Fruit fly (Drosophila melanogaster) whole organism, prepupa: Measurements from ENCODE around the gene CG6614.

Experiments
- CG10631 ChIP-seq: fragments of 200-800 bp; sonication (Bioruptor generic); optimal IDR thresholded peaks from 2 replicates; lab custom pipeline; 2016; ENCODE audit warnings: missing biosample characterization, missing genetic modification characterization
- CG10669 ChIP-seq: fragments of 200-800 bp; sonication (Bioruptor generic); optimal IDR thresholded peaks from 3 replicates; lab custom pipeline; 2018; ENCODE audit warnings: missing biosample characterization, mild to moderate bottlenecking, missing genetic modification characterization, moderate library complexity
- CG11294 ChIP-seq: fragments of 200-800 bp; sonication (Bioruptor generic); IDR thresholded peaks from 2 replicates; pipeline ENCODE4 v1.3.6; 2022; ENCODE audit warnings: missing biosample characterization, missing genetic modification characterization
- CG11762 ChIP-seq: fragments of 200-800 bp; sonication (Bioruptor generic); optimal IDR thresholded peaks from 3 replicates; lab custom pipeline; 2016; ENCODE audit warnings: missing biosample characterization, missing genetic modification characterization; ENCODE audit not compliant: insufficient read depth
- CG11902 ChIP-seq: fragments of 200-800 bp; sonication (Bioruptor generic); optimal IDR thresholded peaks from 3 replicates; lab custom pipeline; 2016; ENCODE audit warnings: missing biosample characterization, missing genetic modification characterization
- CG15336 ChIP-seq: fragments of 200-800 bp; sonication (Bioruptor generic); IDR thresholded peaks from 2 replicates; pipeline ENCODE4 v1.3.6; 2022; ENCODE audit warnings: missing biosample characterization, missing genetic modification characterization
- CG1621 ChIP-seq: fragments of 200-800 bp; sonication (Bioruptor generic); optimal IDR thresholded peaks from 3 replicates; lab custom pipeline; 2018; ENCODE audit warnings: missing biosample characterization, mild to moderate bottlenecking, missing genetic modification characterization
- CG3032 ChIP-seq: fragments of 200-800 bp; optimal IDR thresholded peaks from 2 replicates; lab custom pipeline; 2019; ENCODE audit warnings: missing biosample characterization, mild to moderate bottlenecking, missing genetic modification characterization, moderate library complexity
- CG31627 ChIP-seq: fragments of 200-800 bp; sonication (Bioruptor generic); optimal IDR thresholded peaks from 3 replicates; lab custom pipeline; 2016; ENCODE audit warnings: missing biosample characterization, missing genetic modification characterization
- CG32006 ChIP-seq: fragments of 200-800 bp; sonication (Bioruptor generic); optimal IDR thresholded peaks from 3 replicates; lab custom pipeline; 2017; ENCODE audit warnings: missing biosample characterization, mild to moderate bottlenecking, missing genetic modification characterization
- CG3919 ChIP-seq: fragments of 200-800 bp; sonication (Bioruptor generic); optimal IDR thresholded peaks from 3 replicates; lab custom pipeline; 2016; ENCODE audit warnings: missing biosample characterization, missing genetic modification characterization
- CG4318 ChIP-seq: fragments of 200-800 bp; sonication (Bioruptor generic); optimal IDR thresholded peaks from 3 replicates; lab custom pipeline; 2017; ENCODE audit warnings: missing biosample characterization, mild to moderate bottlenecking, missing genetic modification characterization
- CG6163 ChIP-seq: fragments of 200-800 bp; sonication (Bioruptor generic); IDR thresholded peaks from 3 replicates; pipeline ENCODE4 v1.3.6; 2022; ENCODE audit warnings: missing biosample characterization, missing genetic modification characterization
- CG6792 ChIP-seq: fragments of 200-800 bp; sonication (Bioruptor generic); optimal IDR thresholded peaks from 3 replicates; lab custom pipeline; 2016; ENCODE audit warnings: missing biosample characterization, missing genetic modification characterization
- CG8119 ChIP-seq: fragments of 200-800 bp; sonication (Bioruptor generic); IDR thresholded peaks from 3 replicates; pipeline ENCODE4 v1.3.6; 2022; ENCODE audit warnings: missing biosample characterization, missing genetic modification characterization
- CG8319 ChIP-seq: fragments of 200-800 bp; sonication (Bioruptor generic); optimal IDR thresholded peaks from 3 replicates; lab custom pipeline; 2016; ENCODE audit warnings: missing biosample characterization, missing genetic modification characterization
- CG8632 ChIP-seq: fragments of 200-800 bp; sonication (Bioruptor generic); optimal IDR thresholded peaks from 3 replicates; lab custom pipeline; 2016; ENCODE audit warnings: missing biosample characterization, missing genetic modification characterization
- CG9139 ChIP-seq: fragments of 200-800 bp; sonication (Bioruptor generic); optimal IDR thresholded peaks from 3 replicates; lab custom pipeline; 2017; ENCODE audit warnings: missing biosample characterization, mild to moderate bottlenecking, missing genetic modification characterization
- Eip75B ChIP-seq: fragments of 200-800 bp; sonication (Bioruptor generic); optimal IDR thresholded peaks from 3 replicates; lab custom pipeline; 2016; ENCODE audit warnings: missing biosample characterization, missing genetic modification characterization
- Eip78C ChIP-seq: fragments of 200-800 bp; sonication (Bioruptor generic); peaks from one replicate; lab custom pipeline; 2016; ENCODE audit warnings: missing biosample characterization, missing genetic modification characterization
- Eip93F ChIP-seq: fragments of 200-800 bp; sonication (Bioruptor generic); optimal IDR thresholded peaks from 2 replicates; lab custom pipeline; 2016; ENCODE audit warnings: missing biosample characterization, mild to moderate bottlenecking, missing genetic modification characterization
- Ets21C ChIP-seq: fragments of 200-800 bp; sonication (Bioruptor generic); optimal IDR thresholded peaks from 3 replicates; lab custom pipeline; 2016; ENCODE audit warnings: missing biosample characterization, missing genetic modification characterization
- Ets96B ChIP-seq: fragments of 200-800 bp; optimal IDR thresholded peaks from 2 replicates; lab custom pipeline; 2019; ENCODE audit warnings: missing biosample characterization, mild to moderate bottlenecking, missing genetic modification characterization, moderate library complexity
- Gug ChIP-seq: fragments of 200-800 bp; sonication (Bioruptor generic); IDR thresholded peaks from 2 replicates; pipeline ENCODE4 v1.3.6; 2022; ENCODE audit warnings: missing biosample characterization, missing genetic modification characterization
- Lpt ChIP-seq: fragments of 200-800 bp; sonication (Bioruptor generic); optimal IDR thresholded peaks from 3 replicates; lab custom pipeline; 2016; ENCODE audit warnings: missing biosample characterization, missing genetic modification characterization
- Met ChIP-seq: fragments of 200-800 bp; sonication (Bioruptor generic); optimal IDR thresholded peaks from 3 replicates; lab custom pipeline; 2016; ENCODE audit warnings: missing biosample characterization, missing genetic modification characterization
- OdsH ChIP-seq: fragments of 200-800 bp; sonication (Bioruptor generic); optimal IDR thresholded peaks from 3 replicates; lab custom pipeline; 2016; ENCODE audit warnings: missing biosample characterization, missing genetic modification characterization
- Sox102F ChIP-seq: fragments of 200-800 bp; sonication (Bioruptor generic); optimal IDR thresholded peaks from 2 replicates; lab custom pipeline; 2016; ENCODE audit warnings: missing biosample characterization, mild to moderate bottlenecking, missing genetic modification characterization
- Sox15 ChIP-seq: fragments of 200-800 bp; sonication (Bioruptor generic); optimal IDR thresholded peaks from 3 replicates; lab custom pipeline; 2016; ENCODE audit warnings: missing biosample characterization, missing genetic modification characterization
- achi ChIP-seq: fragments of 200-800 bp; sonication (Bioruptor generic); optimal IDR thresholded peaks from 3 replicates; lab custom pipeline; 2016; ENCODE audit warnings: missing biosample characterization, missing genetic modification characterization
- cyc ChIP-seq: fragments of 200-800 bp; sonication (Bioruptor generic); optimal IDR thresholded peaks from 3 replicates; lab custom pipeline; 2016; ENCODE audit warnings: missing biosample characterization, missing genetic modification characterization
- dsx ChIP-seq: fragments of 200-800 bp; optimal IDR thresholded peaks from 3 replicates; lab custom pipeline; 2019; ENCODE audit warnings: missing biosample characterization, mild to moderate bottlenecking, missing genetic modification characterization, moderate library complexity; ENCODE audit not compliant: poor library complexity, severe bottlenecking
- esn ChIP-seq: fragments of 200-800 bp; sonication (Bioruptor generic); optimal IDR thresholded peaks from 2 replicates; lab custom pipeline; 2016; ENCODE audit warnings: missing biosample characterization, mild to moderate bottlenecking, missing genetic modification characterization, moderate library complexity
- fd85E ChIP-seq: fragments of 200-800 bp; sonication (Bioruptor generic); optimal IDR thresholded peaks from 3 replicates; lab custom pipeline; 2016; ENCODE audit warnings: missing biosample characterization, missing genetic modification characterization
- lz ChIP-seq: fragments of 200-800 bp; sonication (Bioruptor generic); optimal IDR thresholded peaks from 3 replicates; lab custom pipeline; 2016; ENCODE audit warnings: missing biosample characterization, missing genetic modification characterization
- net ChIP-seq: fragments of 200-800 bp; sonication (Bioruptor generic); optimal IDR thresholded peaks from 3 replicates; lab custom pipeline; 2016; ENCODE audit warnings: missing biosample characterization, missing genetic modification characterization
- spab ChIP-seq: fragments of 200-800 bp; sonication (Bioruptor generic); optimal IDR thresholded peaks from 2 replicates; lab custom pipeline; 2017; ENCODE audit warnings: missing biosample characterization, mild to moderate bottlenecking, missing genetic modification characterization, missing genetic modification reagents
- svp ChIP-seq: fragments of 200-800 bp; sonication (Bioruptor generic); peaks from one replicate; lab custom pipeline; 2016; ENCODE audit warnings: missing biosample characterization, missing genetic modification characterization
- topi ChIP-seq: fragments of 200-800 bp; sonication (Bioruptor generic); optimal IDR thresholded peaks from 3 replicates; lab custom pipeline; 2016; ENCODE audit warnings: missing biosample characterization, missing genetic modification characterization
- vri ChIP-seq: fragments of 200-800 bp; sonication (Bioruptor generic); optimal IDR thresholded peaks from 3 replicates; lab custom pipeline; 2016; ENCODE audit warnings: missing biosample characterization, mild to moderate bottlenecking, missing genetic modification characterization

The CG6614 gene

DNA sequence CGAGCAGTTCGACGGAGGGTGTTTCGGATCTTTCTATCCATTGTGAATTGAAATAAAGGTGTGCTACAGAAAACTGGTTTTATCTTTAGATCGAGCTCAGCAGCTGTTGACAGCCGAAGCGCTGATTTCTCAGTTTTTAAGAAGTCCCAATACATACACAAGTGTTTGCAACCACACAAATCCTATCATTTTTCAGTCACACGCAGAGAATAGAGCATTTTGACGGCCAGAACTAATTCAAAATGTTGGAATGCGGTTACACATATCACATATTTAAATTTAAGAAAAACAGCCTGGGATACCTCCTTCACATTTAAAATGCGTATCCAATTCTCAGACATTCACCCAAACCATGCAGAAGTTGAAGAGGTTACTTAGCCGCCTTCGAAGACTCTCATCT is at the start of gene CG6614:
CG6614 (minus strand) TSS at position 101 of the 400 bp plus-strand sequence.
- TF ChIP-seq Lpt (GFP tag; lab: Kevin White, UChicago) (no peak), Sox102F (GFP tag; lab: Kevin White, UChicago) (no peak), Eip78C (GFP tag; lab: Kevin White, UChicago) (no peak), CG11902 (GFP tag; lab: Kevin White, UChicago) (no peak), topi (no peak), fd85E (GFP tag; lab: Kevin White, UChicago) (no peak), esn (GFP tag; lab: Kevin White, UChicago) (no peak), OdsH (no peak), Ets21C (GFP tag; lab: Kevin White, UChicago) (no peak), Ets96B (tag; lab: Kevin White, UChicago) (no peak), CG10631 (GFP tag; lab: Kevin White, UChicago) (no peak), spab (no peak), vri (GFP tag; lab: Kevin White, UChicago) (no peak), CG15336 (GFP tag; lab: Robert Waterston, UW) (no peak), Gug (GFP tag; lab: Robert Waterston, UW) (no peak), CG1621 (tag; lab: Kevin White, UChicago) (no peak), CG32006 (GFP tag; lab: Kevin White, UChicago) (no peak), CG6792 (GFP tag; lab: Kevin White, UChicago) (no peak)

DNA sequence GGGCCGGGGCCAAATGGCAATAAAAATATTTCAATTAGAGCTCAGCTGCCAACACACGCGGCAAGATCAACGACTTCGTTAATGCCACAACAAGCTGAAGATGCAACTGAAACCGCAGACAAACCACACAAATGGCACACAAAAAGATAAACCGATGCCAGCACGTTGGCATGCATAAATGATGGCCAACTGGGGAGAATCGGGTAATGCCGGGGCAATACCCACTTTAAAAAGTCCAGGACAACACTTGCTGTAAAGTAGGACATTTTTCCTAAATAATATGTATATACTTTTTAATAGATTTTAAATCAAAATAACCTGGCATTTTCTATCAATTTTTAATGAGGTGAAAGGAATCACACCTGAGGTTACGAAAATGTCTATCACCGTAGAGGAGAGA is 45.9 kb upstream of the CG6614 start, which contains the start of gene CG4988:
CG4988 (plus strand) TSS at position 301 of the 400 bp plus-strand sequence.
- no peak for TF ChIP-seq CG32006 (GFP tag; lab: Kevin White, UChicago)
- TF ChIP-seq CG31627 (GFP tag; lab: Kevin White, UChicago): no peak
- no peak for TF ChIP-seq CG3919 (GFP tag; lab: Kevin White, UChicago)
- no peak for TF ChIP-seq CG11762 (GFP tag; lab: Kevin White, UChicago)
- TF ChIP-seq Met (GFP tag; lab: Kevin White, UChicago): no peak
- no peak for TF ChIP-seq CG11294 (GFP tag; lab: Robert Waterston, UW)

DNA sequence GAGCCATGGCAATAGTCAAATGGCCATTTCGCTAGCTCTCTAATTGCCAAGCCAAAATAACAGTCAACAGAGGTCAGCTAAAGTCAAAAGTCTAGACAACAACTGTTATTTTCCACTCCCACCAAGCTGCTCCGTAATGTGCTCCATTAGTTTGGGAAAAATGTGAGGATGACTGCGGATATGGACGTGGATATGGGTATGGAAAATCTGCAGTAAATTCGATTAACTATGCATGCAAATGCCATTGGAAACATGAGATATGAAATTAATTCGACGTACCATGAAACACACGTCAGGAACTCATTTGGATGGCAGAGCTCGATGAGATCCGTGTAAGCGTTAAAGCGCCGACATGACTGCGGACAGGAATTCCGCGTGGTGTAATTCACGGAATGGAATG is 14.3 kb upstream of the CG6614 start, which contains the start of gene CG44477:
CG44477 (plus strand) TSS at position 301 of the 400 bp plus-strand sequence.
- TF ChIP-seq CG4318 (GFP tag; lab: Kevin White, UChicago): no peak
- TF ChIP-seq CG11294 (GFP tag; lab: Robert Waterston, UW): no peak
- no peak for TF ChIP-seq Eip78C (GFP tag; lab: Kevin White, UChicago)
- TF ChIP-seq CG1621 (tag; lab: Kevin White, UChicago): no peak
- no peak for TF ChIP-seq Gug (GFP tag; lab: Robert Waterston, UW)

DNA sequence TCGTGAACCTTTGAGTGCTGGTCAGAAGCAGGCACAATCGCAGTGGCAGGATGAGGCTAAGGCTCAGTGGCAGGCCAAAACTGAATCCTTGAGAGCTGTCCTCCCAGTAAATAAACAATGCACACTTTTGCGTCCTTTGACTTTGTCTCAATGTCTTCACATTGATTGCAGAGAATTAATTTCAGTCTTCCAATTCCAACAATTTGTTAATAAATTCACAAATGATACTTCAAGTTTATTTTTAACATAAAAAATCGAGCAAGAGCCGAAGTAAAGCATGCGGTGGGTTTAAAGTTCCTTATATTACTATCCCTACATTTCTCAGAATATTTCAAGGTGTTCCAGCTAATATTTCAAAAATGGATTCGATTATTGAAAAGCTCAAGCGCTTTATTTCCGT is 8.5 kb upstream of the CG6614 start, which contains the start of gene CG43167:
CG43167 (plus strand) TSS at position 301 of the 400 bp plus-strand sequence.
- TF ChIP-seq dsx (GFP tag; lab: Kevin White, UChicago) (no peak), CG6163 (GFP tag; lab: Robert Waterston, UW) (no peak), Sox102F (GFP tag; lab: Kevin White, UChicago) (no peak), Eip93F (no peak), CG32006 (GFP tag; lab: Kevin White, UChicago) (no peak), CG8319 (GFP tag; lab: Kevin White, UChicago) (no peak), CG15336 (GFP tag; lab: Robert Waterston, UW) (no peak), net (GFP tag; lab: Kevin White, UChicago) (no peak), CG11762 (GFP tag; lab: Kevin White, UChicago) (no peak), CG10669 (GFP tag; lab: Kevin White, UChicago) (no peak), vri (GFP tag; lab: Kevin White, UChicago) (no peak), fd85E (GFP tag; lab: Kevin White, UChicago) (no peak), CG1621 (tag; lab: Kevin White, UChicago) (no peak)

DNA sequence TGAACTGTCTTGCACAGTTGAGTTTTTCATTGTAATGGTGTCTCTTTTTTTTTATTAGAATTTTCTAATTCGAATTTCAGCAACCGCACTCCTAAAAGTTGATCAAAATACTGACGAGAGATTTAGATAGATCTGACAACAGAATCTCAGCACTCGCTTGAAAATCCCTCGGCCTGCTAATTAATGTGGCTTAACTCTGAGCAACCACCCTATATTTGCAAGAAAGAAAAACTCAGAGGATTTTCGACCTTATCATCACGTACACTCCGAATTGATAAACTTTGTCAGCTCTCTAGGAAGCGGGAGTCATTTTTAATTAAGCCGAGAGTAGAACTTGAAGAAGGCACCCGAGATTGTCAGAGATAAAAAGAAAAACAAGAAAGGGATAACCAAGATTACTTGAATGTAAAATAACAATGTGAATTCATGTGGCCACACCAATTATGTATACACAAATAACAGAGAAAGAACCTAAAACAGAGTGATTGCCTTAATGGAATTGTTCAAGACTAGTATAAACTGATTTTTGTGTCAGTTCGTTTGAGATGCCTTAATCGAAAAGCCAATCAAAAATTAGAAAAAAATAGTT is 3.4 kb upstream of the CG6614 start, which contains the start of the genes CG12307 and CG4983:
CG12307 (minus strand) TSS at position 101 of the 589 bp plus-strand sequence.
CG4983 (plus strand) TSS at position 539 of the 589 bp plus-strand sequence.
- TF ChIP-seq CG8632 (GFP tag; lab: Kevin White, UChicago): no peak
- no peak for TF ChIP-seq cyc (GFP tag; lab: Kevin White, UChicago)
- TF ChIP-seq lz: no peak
- no peak for TF ChIP-seq Eip75B
- no peak for TF ChIP-seq CG11902 (GFP tag; lab: Kevin White, UChicago)
- no peak for TF ChIP-seq spab
- TF ChIP-seq Eip78C (GFP tag; lab: Kevin White, UChicago): no peak
- no peak for TF ChIP-seq achi
- no peak for TF ChIP-seq CG3032 (tag; lab: Kevin White, UChicago)
- TF ChIP-seq Lpt (GFP tag; lab: Kevin White, UChicago): no peak
- TF ChIP-seq svp: no peak
- no peak for TF ChIP-seq CG10631 (GFP tag; lab: Kevin White, UChicago)
- no peak for TF ChIP-seq CG8119 (GFP tag; lab: Robert Waterston, UW)
- no peak for TF ChIP-seq CG9139 (GFP tag; lab: Kevin White, UChicago)
- no peak for TF ChIP-seq CG11294 (GFP tag; lab: Robert Waterston, UW)
- TF ChIP-seq Ets96B (tag; lab: Kevin White, UChicago): no peak
- no peak for TF ChIP-seq Sox15 (GFP tag; lab: Kevin White, UChicago)
